Worm (Caenorhabditis elegans): ENCODE data around the gene ptr-24.

DNA sequence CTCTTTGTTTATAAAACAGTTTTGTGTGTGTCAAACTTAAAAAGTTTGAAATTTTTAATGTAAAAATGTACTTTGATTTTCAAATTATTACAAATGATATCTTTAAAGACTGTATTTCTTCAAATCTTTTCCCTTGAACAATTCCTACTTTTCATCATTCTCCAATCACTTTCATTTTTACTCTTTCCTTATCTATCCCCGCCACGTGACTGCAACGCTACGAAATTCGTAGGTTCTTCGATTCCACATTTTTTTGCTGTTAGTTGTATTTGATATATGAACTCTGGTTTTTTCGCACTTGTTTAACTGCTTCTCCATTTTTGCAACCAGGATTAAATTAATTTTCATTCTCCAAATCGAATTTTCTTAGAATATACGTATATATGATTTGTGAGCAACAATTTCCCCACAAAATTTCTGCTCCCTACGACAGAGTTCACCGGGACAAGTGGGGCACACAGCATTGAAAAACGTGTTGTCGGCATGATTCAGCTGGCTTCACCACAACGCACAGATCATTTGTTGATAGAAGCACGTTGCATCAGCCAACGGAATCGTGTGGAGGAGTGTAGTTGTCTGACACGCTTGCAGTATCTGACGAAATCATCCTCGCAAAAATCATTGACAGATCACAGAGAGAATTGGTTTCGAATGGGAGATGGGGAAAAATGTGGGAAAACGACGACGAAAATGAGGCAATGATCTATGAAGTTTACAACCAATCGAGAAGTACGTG lies 17.0 kb downstream of the ptr-24 start:
- no peak for TF ChIP-seq dve-1 (tag; optimal IDR thresholded peaks at IDR 0.05)
- no peak for TF ChIP-seq K09A11.1 (tag; optimal IDR thresholded peaks at IDR 0.05; ENCODE audit: insufficient read depth)
- no peak for TF ChIP-seq nhr-11 (tag; optimal IDR thresholded peaks at IDR 0.05)
- no peak for TF ChIP-seq sox-2 (GFP tag; IDR thresholded peaks at IDR 0.05)
- no peak for TF ChIP-seq elt-2 (tag; optimal IDR thresholded peaks at IDR 0.05)
- no peak for TF ChIP-seq sox-4 (tag; optimal IDR thresholded peaks at IDR 0.05)
- TF ChIP-seq fkh-10 (GFP tag; optimal IDR thresholded peaks at IDR 0.05), result no peak
- no peak for TF ChIP-seq lin-11 (tag; optimal IDR thresholded peaks at IDR 0.05)
- TF ChIP-seq ceh-19 (GFP tag; optimal IDR thresholded peaks at IDR 0.05), result no peak
- TF ChIP-seq gmeb-2 (tag; optimal IDR thresholded peaks at IDR 0.05), result no peak
- TF ChIP-seq hlh-30 (tag; optimal IDR thresholded peaks at IDR 0.05; ENCODE audit: insufficient read depth), result no peak
